Fruit fly (Drosophila melanogaster): ENCODE results near the gene CG1571.

The CG1571 gene

DNA sequence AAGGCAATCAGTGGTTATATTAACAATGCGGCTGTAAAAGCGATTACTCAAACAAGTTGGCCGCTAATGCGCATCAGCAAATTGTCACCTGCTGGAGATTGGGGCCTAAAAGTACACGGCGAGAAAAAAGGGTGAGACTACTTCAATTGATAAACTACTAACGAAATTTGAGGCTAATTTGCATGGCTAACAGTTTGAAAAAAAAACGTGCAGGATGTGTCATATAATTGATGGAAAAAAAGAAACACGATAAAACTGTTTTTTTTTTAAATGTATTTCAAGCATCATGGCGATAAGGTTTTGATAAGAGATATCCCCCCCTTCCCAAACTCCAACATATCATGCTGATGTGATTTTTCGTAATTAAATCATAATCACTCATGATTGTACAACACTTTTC is 37.0 kb downstream of the CG1571 start (continued):
- no peak for TF ChIP-seq Dll (GFP tag; IDR thresholded peaks at IDR 0.05; ENCODE audit: partially characterized antibody)
- peak; percentile 47 for TF ChIP-seq al (GFP tag; IDR thresholded peaks at IDR 0.05)
- no peak for TF ChIP-seq chinmo (GFP tag; IDR thresholded peaks at IDR 0.05; ENCODE audit: partially characterized antibody)
- TF ChIP-seq prd (optimal IDR thresholded peaks at IDR 0.05) = no peak
- no peak; the same call in 2 of the 3 replicates for TF ChIP-seq prd (GFP tag; IDR thresholded peaks at IDR 0.05)
- peak; percentile 39 for TF ChIP-seq NfI (GFP tag; optimal IDR thresholded peaks at IDR 0.05)
- no peak for TF ChIP-seq HLH54F (GFP tag; optimal IDR thresholded peaks at IDR 0.05)
- TF ChIP-seq Nf-YC (tag; optimal IDR thresholded peaks at IDR 0.05) = no peak
- no peak for TF ChIP-seq D19A (tag; optimal IDR thresholded peaks at IDR 0.05)
- peak in 1 of 2 experiments; percentile 42 for TF ChIP-seq Hr51 (GFP tag; optimal IDR thresholded peaks at IDR 0.05)
- no peak for TF ChIP-seq B-H2 (GFP tag; optimal IDR thresholded peaks at IDR 0.05)
- no peak for TF ChIP-seq CG1792 (GFP tag; optimal IDR thresholded peaks at IDR 0.05)
- TF ChIP-seq kni (GFP tag; optimal IDR thresholded peaks at IDR 0.05) = no peak
- TF ChIP-seq Six4 (GFP tag; optimal IDR thresholded peaks at IDR 0.05) = no peak
- no peak for TF ChIP-seq oc (tag; optimal IDR thresholded peaks at IDR 0.05)
- TF ChIP-seq ssp (GFP tag; IDR thresholded peaks at IDR 0.05) = no peak
- TF ChIP-seq Dek (tag; optimal IDR thresholded peaks at IDR 0.05) = peak; percentile 26
- TF ChIP-seq CG6854 (GFP tag; optimal IDR thresholded peaks at IDR 0.05) = no peak
- no peak for TF ChIP-seq odd (GFP tag; optimal IDR thresholded peaks at IDR 0.05)
- peak; percentile 2 for TF ChIP-seq fu2 (GFP tag; optimal IDR thresholded peaks at IDR 0.05)
- peak; percentile 18 for TF ChIP-seq CG18619 (GFP tag; optimal IDR thresholded peaks at IDR 0.05)
- TF ChIP-seq tna (GFP tag; IDR thresholded peaks at IDR 0.05; ENCODE audit: partially characterized antibody) = no peak
- TF ChIP-seq CG13624 (GFP tag; optimal IDR thresholded peaks at IDR 0.05) = peak; percentile 65
- TF ChIP-seq insv (GFP tag; optimal IDR thresholded peaks at IDR 0.05) = no peak
- peak; percentile 36; the same call in 1 of the 2 replicates for TF ChIP-seq esg (GFP tag; conservative IDR thresholded peaks at IDR 0.05)
- no peak for TF ChIP-seq CG17385 (GFP tag; optimal IDR thresholded peaks at IDR 0.05)
- peak; percentile 11 for TF ChIP-seq NK7.1 (GFP tag; optimal IDR thresholded peaks at IDR 0.05)
- TF ChIP-seq CG2129 (GFP tag; IDR thresholded peaks at IDR 0.05; ENCODE audit: partially characterized antibody) = no peak
- peak; percentile 17 for TF ChIP-seq CG15514 (GFP tag; optimal IDR thresholded peaks at IDR 0.05)
- TF ChIP-seq peb (GFP tag; IDR thresholded peaks at IDR 0.05) = no peak
- TF ChIP-seq Ada2b (GFP tag; IDR thresholded peaks at IDR 0.05) = peak; percentile 16; the same call in 1 of the 2 replicates
- no peak for TF ChIP-seq run (tag; optimal IDR thresholded peaks at IDR 0.05)
- no peak for TF ChIP-seq disco-r (GFP tag; optimal IDR thresholded peaks at IDR 0.05)
- peak; percentile 51 for TF ChIP-seq cwo (GFP tag; optimal IDR thresholded peaks at IDR 0.05)
- TF ChIP-seq GATAe (GFP tag; conservative IDR thresholded peaks at IDR 0.05) = peak; percentile 70
- TF ChIP-seq CG11560 (tag; IDR thresholded peaks at IDR 0.05) = no peak
- TF ChIP-seq lola (GFP tag; optimal IDR thresholded peaks at IDR 0.05) = no peak
- TF ChIP-seq Mes4 (GFP tag; optimal IDR thresholded peaks at IDR 0.05) = no peak
- TF ChIP-seq chif (GFP tag; optimal IDR thresholded peaks at IDR 0.05) = no peak
- no peak for TF ChIP-seq grn (GFP tag; optimal IDR thresholded peaks at IDR 0.05)
- TF ChIP-seq ranshi (GFP tag; IDR thresholded peaks at IDR 0.05) = peak; percentile 15; the same call in 1 of the 2 replicates
- TF ChIP-seq ewg (GFP tag; optimal IDR thresholded peaks at IDR 0.05) = no peak
- TF ChIP-seq fd102C (GFP tag; optimal IDR thresholded peaks at IDR 0.05) = no peak
- peak; percentile 57; the same call in 1 of the 2 replicates for TF ChIP-seq Atf6 (GFP tag; IDR thresholded peaks at IDR 0.05)
- TF ChIP-seq CG2712 (tag; optimal IDR thresholded peaks at IDR 0.05) = no peak
- TF ChIP-seq lov (optimal IDR thresholded peaks at IDR 0.05) = no peak
- TF ChIP-seq lov (GFP tag; IDR thresholded peaks at IDR 0.05) = no peak
- no peak for TF ChIP-seq tio (GFP tag; optimal IDR thresholded peaks at IDR 0.05)
- no peak for TF ChIP-seq CG4820 (GFP tag; optimal IDR thresholded peaks at IDR 0.05)
- peak; percentile 46 for TF ChIP-seq caup (GFP tag; optimal IDR thresholded peaks at IDR 0.05; ENCODE audit: severe bottlenecking)
- TF ChIP-seq CG10366 (GFP tag; IDR thresholded peaks at IDR 0.05) = peak; percentile 28; the same call in 1 of the 2 replicates
